Worm (Caenorhabditis elegans): Measurements from ENCODE around the gene clc-19.

ce11 chrIII:881460-881859 lies 8.1 kb upstream of the clc-19 start:
- no peak for TF ChIP-seq nhr-11 (tag; optimal IDR thresholded peaks at IDR 0.05)
- TF ChIP-seq dmd-4 (tag; optimal IDR thresholded peaks at IDR 0.05; ENCODE audit: borderline replicate concordance): no peak
- no peak for TF ChIP-seq elt-4 (tag; optimal IDR thresholded peaks at IDR 0.05)
- no peak for TF ChIP-seq gmeb-2 (tag; optimal IDR thresholded peaks at IDR 0.05)
- no peak for TF ChIP-seq fkh-6 (tag; optimal IDR thresholded peaks at IDR 0.05)
- no peak for TF ChIP-seq C08G9.2 (tag; optimal IDR thresholded peaks at IDR 0.05)
- TF ChIP-seq unc-3 (GFP tag; conservative IDR thresholded peaks at IDR 0.05): no peak
- no peak for TF ChIP-seq unc-3 (tag; optimal IDR thresholded peaks at IDR 0.05)
- TF ChIP-seq lin-11 (tag; optimal IDR thresholded peaks at IDR 0.05): no peak
- no peak for TF ChIP-seq ama-1 (optimal IDR thresholded peaks at IDR 0.05)
- no peak for TF ChIP-seq ceh-34 (tag; optimal IDR thresholded peaks at IDR 0.05)
- no peak for TF ChIP-seq nhr-232 (tag; optimal IDR thresholded peaks at IDR 0.05)
- no peak for TF ChIP-seq pqm-1 (tag; optimal IDR thresholded peaks at IDR 0.05)
- TF ChIP-seq pat-9 (tag; optimal IDR thresholded peaks at IDR 0.05): no peak
